Worm (Caenorhabditis elegans) whole organism, young adult: ENCODE results near the gene B0416.7.
"Not testable (repeated sequence)": the region's sequence is repeated elsewhere in the genome, so short reads cannot be mapped to it uniquely, and the experiment has no call there.

Source experiments
- B0035.1 ChIP-seq: sonication (generic microtip); optimal IDR thresholded peaks from 2 replicates; lab custom pipeline; 2016; ENCODE audit warnings: missing genetic modification characterization, mild to moderate bottlenecking, missing compliant biosample characterization, missing genotype, missing genetic modification reagents
- B0261.1 ChIP-seq: sonication (generic microtip); optimal IDR thresholded peaks from 2 replicates; lab custom pipeline; 2016; ENCODE audit warnings: mild to moderate bottlenecking, missing genetic modification characterization, moderate library complexity, missing compliant biosample characterization
- D2030.7 ChIP-seq: fragments of 200-800 bp; sonication (Bioruptor generic); IDR thresholded peaks from 2 replicates; pipeline ENCODE4 v1.3.6; 2022; ENCODE audit warnings: missing genetic modification reagents, missing genetic modification characterization, missing compliant biosample characterization
- F10E7.11 ChIP-seq: sonication (generic microtip); optimal IDR thresholded peaks from 2 replicates; lab custom pipeline; 2017; ENCODE audit warnings: mild to moderate bottlenecking, missing genetic modification characterization, moderate library complexity, missing compliant biosample characterization
- F23B12.7 ChIP-seq: sonication (generic microtip); optimal IDR thresholded peaks from 2 replicates; lab custom pipeline; 2017; ENCODE audit warnings: missing genetic modification characterization, mild to moderate bottlenecking, missing compliant biosample characterization, antibody characterized with exemption, moderate library complexity; ENCODE audit not compliant: insufficient read depth
- F33H1.4 ChIP-seq: fragments of 200-800 bp; sonication (Bioruptor generic); IDR thresholded peaks from 2 replicates; pipeline ENCODE4 v1.3.6; 2022; ENCODE audit warnings: missing genetic modification reagents, missing genetic modification characterization, missing compliant biosample characterization
- F49E8.2 ChIP-seq: sonication (generic microtip); optimal IDR thresholded peaks from 3 replicates; lab custom pipeline; 2017; ENCODE audit warnings: missing genetic modification characterization, mild to moderate bottlenecking, missing compliant biosample characterization, antibody characterized with exemption, moderate library complexity; ENCODE audit not compliant: insufficient read depth
- Y53F4B.3 ChIP-seq: fragments of 200-800 bp; sonication (Bioruptor generic); IDR thresholded peaks from 2 replicates; pipeline ENCODE4 v1.3.6; 2022; ENCODE audit warnings: missing genetic modification reagents, missing genetic modification characterization, missing compliant biosample characterization
- aptf-2 ChIP-seq: fragments of 200-800 bp; sonication (Bioruptor generic); conservative IDR thresholded peaks from 2 replicates; pipeline ENCODE4 v1.3.6; 2022; ENCODE audit warnings: missing genetic modification reagents, missing genetic modification characterization, missing compliant biosample characterization
- cebp-2 ChIP-seq: fragments of 200-800 bp; sonication (Bioruptor generic); IDR thresholded peaks from 2 replicates; pipeline ENCODE4 v1.3.6; 2022; ENCODE audit warnings: missing genetic modification characterization, missing compliant biosample characterization
- ceh-100 ChIP-seq: fragments of 200-800 bp; sonication (Bioruptor generic); IDR thresholded peaks from 2 replicates; pipeline ENCODE4 v1.3.6; 2022; ENCODE audit warnings: missing genetic modification reagents, missing genetic modification characterization, missing compliant biosample characterization
- ceh-40 ChIP-seq: fragments of 200-800 bp; sonication (Bioruptor generic); IDR thresholded peaks from 2 replicates; pipeline ENCODE4 v1.3.6; 2022; ENCODE audit warnings: missing genetic modification characterization, missing compliant biosample characterization
- ceh-79 ChIP-seq: sonication (generic microtip); optimal IDR thresholded peaks from 2 replicates; lab custom pipeline; 2017; ENCODE audit warnings: mild to moderate bottlenecking, missing genetic modification characterization, missing compliant biosample characterization
- dpl-1 ChIP-seq: fragments of 150-350 bp; optimal IDR thresholded peaks from 2 replicates; lab custom pipeline; 2014; ENCODE audit warnings: missing biosample characterization, missing genetic modification reagents, missing genetic modification characterization
- efl-1 ChIP-seq: fragments of 150-350 bp; optimal IDR thresholded peaks from 2 replicates; lab custom pipeline; 2014; ENCODE audit warnings: missing biosample characterization, missing genetic modification reagents, missing genetic modification characterization
- egl-44 ChIP-seq: fragments of 200-800 bp; sonication (Bioruptor generic); IDR thresholded peaks from 2 replicates; pipeline ENCODE4 v1.3.6; 2022; ENCODE audit warnings: missing genetic modification reagents, missing genetic modification characterization, missing compliant biosample characterization
- him-1 ChIP-seq: sonication (generic microtip); optimal IDR thresholded peaks from 2 replicates; lab custom pipeline; 2016; ENCODE audit warnings: missing genotype, missing genetic modification reagents, missing genetic modification characterization, missing compliant biosample characterization
- hlh-12 ChIP-seq: sonication (generic microtip); optimal IDR thresholded peaks from 2 replicates; lab custom pipeline; 2016; ENCODE audit warnings: missing genetic modification characterization, missing compliant biosample characterization
- hmg-1.2 ChIP-seq: fragments of 200-800 bp; sonication (Bioruptor generic); IDR thresholded peaks from 2 replicates; pipeline ENCODE4 v1.3.6; 2022; ENCODE audit warnings: missing genetic modification reagents, missing genetic modification characterization, missing compliant biosample characterization
- let-607 ChIP-seq, 2 experiments: fragments of 200-800 bp in 1 of 2; sonication (Bioruptor generic) in 1 of 2; sonication (generic microtip) in 1 of 2; optimal IDR thresholded peaks; 2 replicates each; lab custom pipeline; 2016 to 2018; ENCODE audit warnings: mild to moderate bottlenecking in 2 of 2, missing compliant biosample characterization in 2 of 2, missing genetic modification characterization in 2 of 2, moderate library complexity in 2 of 2, missing genotype in 1 of 2
- lin-26 ChIP-seq: fragments of 200-800 bp; sonication (Bioruptor generic); IDR thresholded peaks from 2 replicates; pipeline ENCODE4 v1.3.6; 2022; ENCODE audit warnings: missing genetic modification reagents, missing genetic modification characterization, missing compliant biosample characterization
- lin-40 ChIP-seq: sonication (generic microtip); optimal IDR thresholded peaks from 2 replicates; lab custom pipeline; 2016; ENCODE audit warnings: missing genetic modification characterization, mild to moderate bottlenecking, missing compliant biosample characterization, missing genotype, missing genetic modification reagents
- lir-1 ChIP-seq: fragments of 200-800 bp; sonication (Bioruptor generic); conservative IDR thresholded peaks from 2 replicates; pipeline ENCODE4 v1.3.6; 2022; ENCODE audit warnings: missing genetic modification reagents, missing genetic modification characterization, missing compliant biosample characterization
- lsl-1 ChIP-seq: fragments of 200-800 bp; sonication (Bioruptor generic); optimal IDR thresholded peaks from 2 replicates; lab custom pipeline; 2018; ENCODE audit warnings: mild to moderate bottlenecking, missing genetic modification characterization, moderate library complexity, missing compliant biosample characterization
- lsy-27 ChIP-seq: sonication (generic microtip); optimal IDR thresholded peaks from 2 replicates; lab custom pipeline; 2017; ENCODE audit warnings: missing genetic modification characterization, mild to moderate bottlenecking, missing compliant biosample characterization, antibody characterized with exemption, missing genotype, borderline replicate concordance; ENCODE audit not compliant: insufficient read depth
- mcd-1 ChIP-seq: fragments of 200-800 bp; sonication (Bioruptor generic); IDR thresholded peaks from 2 replicates; pipeline ENCODE4 v1.3.6; 2022; ENCODE audit warnings: missing genetic modification reagents, missing genetic modification characterization, missing compliant biosample characterization
- nfyb-1 ChIP-seq: fragments of 200-800 bp; sonication (Bioruptor generic); IDR thresholded peaks from 2 replicates; pipeline ENCODE4 v1.3.6; 2022; ENCODE audit warnings: missing genetic modification reagents, missing genetic modification characterization, missing compliant biosample characterization
- nhr-120 ChIP-seq: fragments of 200-800 bp; sonication (Bioruptor generic); IDR thresholded peaks from 2 replicates; pipeline ENCODE4 v1.3.6; 2022; ENCODE audit warnings: missing genetic modification characterization, missing compliant biosample characterization
- pbrm-1 ChIP-seq: fragments of 200-800 bp; sonication (Bioruptor generic); IDR thresholded peaks from 2 replicates; pipeline ENCODE4 v1.3.6; 2022; ENCODE audit warnings: missing genetic modification reagents, missing genetic modification characterization, missing compliant biosample characterization
- pha-4 ChIP-seq: fragments of 150-350 bp; sonication (generic microtip); optimal IDR thresholded peaks from 2 replicates; lab custom pipeline; 2014; ENCODE audit warnings: missing biosample characterization, missing genetic modification reagents, missing genetic modification characterization
- rpc-1 ChIP-seq, 2 experiments: fragments of 150-350 bp in 1 of 2; sonication (generic microtip) in 1 of 2; optimal IDR thresholded peaks; 2 replicates each; lab custom pipeline; 2014 to 2018; ENCODE audit warnings: missing biosample characterization in 1 of 2, missing genetic modification characterization in 1 of 2, missing genetic modification reagents in 1 of 2, missing genotype in 1 of 2
- somi-1 ChIP-seq: fragments of 200-800 bp; sonication (Bioruptor generic); optimal IDR thresholded peaks from 2 replicates; lab custom pipeline; 2018; ENCODE audit warnings: mild to moderate bottlenecking, missing genetic modification characterization, missing compliant biosample characterization
- tbp1 ChIP-seq: fragments of 200-800 bp; sonication (Bioruptor generic); optimal IDR thresholded peaks from 2 replicates; lab custom pipeline; 2018; ENCODE audit warnings: mild to moderate bottlenecking, missing genetic modification characterization, missing compliant biosample characterization
- zfh-2 ChIP-seq: fragments of 200-800 bp; sonication (Bioruptor generic); conservative IDR thresholded peaks from 2 replicates; pipeline ENCODE4 v1.3.6; 2022; ENCODE audit warnings: missing genetic modification reagents, missing genetic modification characterization, missing compliant biosample characterization
- ztf-18 ChIP-seq: sonication (generic microtip); optimal IDR thresholded peaks from 2 replicates; lab custom pipeline; 2016; ENCODE audit warnings: missing genotype, mild to moderate bottlenecking, missing genetic modification characterization, missing compliant biosample characterization
- ztf-25 ChIP-seq: fragments of 200-800 bp; sonication (Bioruptor generic); IDR thresholded peaks from 2 replicates; pipeline ENCODE4 v1.3.6; 2022; ENCODE audit warnings: missing genetic modification reagents, missing genetic modification characterization, missing compliant biosample characterization
- ztf-3 ChIP-seq: fragments of 200-800 bp; sonication (Bioruptor generic); optimal IDR thresholded peaks from 2 replicates; lab custom pipeline; 2018; ENCODE audit warnings: mild to moderate bottlenecking, missing genetic modification characterization, missing compliant biosample characterization

B0416.7 gene

DNA sequence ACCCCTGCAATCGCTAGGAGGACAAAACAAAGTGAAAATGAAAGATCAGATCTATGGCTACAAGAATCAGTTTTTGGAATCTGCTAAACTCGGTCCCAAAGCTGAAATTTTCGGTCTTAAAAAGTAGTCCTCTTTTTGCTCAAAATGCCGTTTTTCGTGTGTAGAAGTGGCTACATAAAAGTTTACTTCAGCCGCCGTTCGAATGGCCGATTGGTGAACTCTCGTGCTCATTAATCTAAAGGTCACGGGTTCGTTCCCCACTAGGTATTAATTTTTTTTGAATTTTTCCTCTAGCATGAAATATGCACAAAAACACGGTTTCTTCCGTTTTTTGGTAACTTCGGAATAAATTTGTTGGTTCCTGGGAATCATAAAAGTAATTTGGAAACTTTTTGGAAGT is 28.0 kb upstream of the B0416.7 start:
- 0 out of 2 replicates have a peak, but pooled peaks have one; percentile 23 for TF ChIP-seq ceh-100 (GFP tag; lab: Robert Waterston, UW)
- TF ChIP-seq lin-26 (GFP tag; lab: Robert Waterston, UW) = peak; percentile 87
- TF ChIP-seq cebp-2 (GFP tag; lab: Robert Waterston, UW) = 0 out of 2 replicates have a peak, but pooled peaks have one; percentile 16
- TF ChIP-seq B0261.1 (tag; lab: Kevin White, UChicago) = peak; percentile 23
- not testable (repeated sequence) for TF ChIP-seq rpc-1 (optimal IDR thresholded peaks at IDR 0.05; lab: Kevin White, UChicago)
- TF ChIP-seq rpc-1 (tag; optimal IDR thresholded peaks at IDR 0.05; lab: Kevin White, UChicago) = peak; percentile 45
- TF ChIP-seq Y53F4B.3 (GFP tag; lab: Robert Waterston, UW) = 0 out of 2 replicates have a peak, but pooled peaks have one; percentile 14
- TF ChIP-seq tbp1 (GFP tag; lab: Kevin White, UChicago) = peak; percentile 75
- TF ChIP-seq ceh-40 = peak; percentile 71; the same call in 1 of the 2 replicates
- TF ChIP-seq egl-44 (GFP tag; lab: Robert Waterston, UW) = 0 out of 2 replicates have a peak, but pooled peaks have one; percentile 29
- TF ChIP-seq D2030.7 (GFP tag; lab: Robert Waterston, UW) = peak; percentile 29; the same call in 1 of the 2 replicates

DNA sequence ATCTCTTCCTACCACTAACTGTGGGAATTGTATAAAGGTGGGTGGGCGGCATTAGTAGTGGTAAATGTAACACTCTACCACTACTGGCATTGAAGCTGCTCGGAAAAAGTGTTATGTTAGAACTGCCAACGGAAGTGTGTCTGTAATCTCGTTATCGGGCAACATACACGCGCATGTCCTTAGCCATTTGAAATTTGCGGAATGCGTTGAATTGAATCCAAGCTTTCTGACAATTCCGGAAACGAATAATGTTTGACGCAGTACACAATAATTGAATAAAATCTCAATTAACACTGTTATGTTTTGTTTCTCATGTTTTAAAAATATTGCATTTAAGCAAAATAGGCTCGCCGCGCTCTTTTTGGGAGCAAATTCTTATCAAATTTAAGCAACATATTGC is 27.2 kb upstream of the B0416.7 start:
- TF ChIP-seq pha-4 (no peak), lsl-1 (no peak), F49E8.2 (tag; lab: Kevin White, UChicago) (no peak), somi-1 (GFP tag; lab: Kevin White, UChicago) (no peak), aptf-2 (GFP tag; lab: Robert Waterston, UW) (no peak), hlh-12 (no peak), let-607 (tag; optimal IDR thresholded peaks at IDR 0.05; lab: Kevin White, UChicago) (no peak), lin-40 (tag; lab: Kevin White, UChicago) (no peak), nfyb-1 (no peak), B0035.1 (tag; lab: Kevin White, UChicago) (no peak), ceh-79 (no peak)

DNA sequence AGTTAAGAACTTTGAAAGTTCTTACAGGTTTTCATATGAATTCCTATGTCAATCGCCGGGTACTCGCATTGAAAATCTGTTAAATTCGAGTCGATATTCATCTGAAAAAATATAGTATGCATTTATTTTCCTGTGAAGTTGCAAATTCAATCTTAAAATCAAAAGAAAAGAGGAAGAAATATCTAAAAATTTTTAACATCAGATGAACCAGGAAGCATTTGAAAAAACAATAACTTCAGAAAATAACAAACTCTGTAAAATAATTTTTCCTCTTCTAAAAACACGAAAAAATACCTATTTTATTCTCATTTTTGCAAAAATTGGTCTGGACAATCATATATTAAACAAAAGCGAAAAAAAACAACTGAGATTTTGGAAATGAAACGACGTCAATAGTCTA is 21.3 kb upstream of the B0416.7 start, which contains the start of gene npr-7:
Gene npr-7, minus strand, starts transcription at position 101 of the 400 bp plus-strand sequence.
- TF ChIP-seq lsy-27 = no peak
- TF ChIP-seq F23B12.7 = no peak
- no peak for TF ChIP-seq tbp1 (GFP tag; lab: Kevin White, UChicago)
- TF ChIP-seq lsl-1 = no peak
- no peak for TF ChIP-seq nhr-120 (GFP tag; lab: Robert Waterston, UW)
- no peak for TF ChIP-seq him-1
- TF ChIP-seq ztf-3 (GFP tag; lab: Kevin White, UChicago) = no peak
- TF ChIP-seq F33H1.4 (GFP tag; lab: Robert Waterston, UW) = no peak
- no peak for TF ChIP-seq ztf-25 (GFP tag; lab: Robert Waterston, UW)
- TF ChIP-seq ceh-100 (GFP tag; lab: Robert Waterston, UW) = no peak
- no peak for TF ChIP-seq mcd-1 (GFP tag; lab: Robert Waterston, UW)

DNA sequence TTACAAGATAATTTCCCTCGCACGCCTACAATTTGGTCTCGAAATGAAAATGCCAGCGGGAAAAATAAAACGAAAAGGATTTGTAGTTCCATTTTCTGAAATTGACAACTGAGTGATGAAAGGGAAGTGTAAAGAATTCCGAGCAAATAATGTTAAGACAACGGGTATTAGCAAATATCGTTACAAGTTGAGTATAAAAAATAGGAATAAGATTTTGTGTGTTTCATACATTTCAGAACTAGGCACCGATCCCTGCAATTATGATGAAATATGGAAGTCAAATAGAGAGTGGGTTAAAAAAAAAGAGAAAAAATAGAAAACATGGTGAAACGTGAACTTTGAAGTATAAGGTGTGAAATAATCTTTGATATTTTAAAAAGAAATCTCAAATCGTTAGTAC is 16.7 kb upstream of the B0416.7 start, which contains the start of gene ttr-38:
Gene ttr-38, minus strand, starts transcription at position 101 of the 400 bp plus-strand sequence.
- TF ChIP-seq ztf-18 (tag; lab: Kevin White, UChicago) = no peak
- TF ChIP-seq F10E7.11 (tag; lab: Kevin White, UChicago) = no peak
- no peak for TF ChIP-seq zfh-2 (GFP tag; lab: Robert Waterston, UW)
- TF ChIP-seq hmg-1.2 (GFP tag; lab: Robert Waterston, UW) = no peak
- TF ChIP-seq pbrm-1 (GFP tag; lab: Robert Waterston, UW) = no peak
- no peak for TF ChIP-seq dpl-1
- no peak for TF ChIP-seq efl-1 (GFP tag; lab: Kevin White, UChicago)
- TF ChIP-seq lir-1 (GFP tag; lab: Robert Waterston, UW) = no peak
